Fruit fly (Drosophila melanogaster): ENCODE measurements around the gene CG14610.
A peak's percentile ranks its signal among the peaks of the same experiment; 100 is the strongest.

CG14610 gene

dm6 chr3R:7150544-7151406, 6.7 kb upstream of the CG14610 start, which contains the start of the genes gfzf and Sas-4 (continued):
- TF ChIP-seq pzg (GFP tag; optimal IDR thresholded peaks at IDR 0.05), result peak; percentile 33

- 0 out of 2 replicates have a peak, but pooled peaks have one; percentile 6 for TF ChIP-seq Rx (GFP tag; IDR thresholded peaks at IDR 0.05)
- TF ChIP-seq CG7745 (tag; optimal IDR thresholded peaks at IDR 0.05), result no peak
- peak; percentile 70 for TF ChIP-seq grn (GFP tag; optimal IDR thresholded peaks at IDR 0.05)
Measured at dm6 chr3R:7142580-7142979, 1.5 kb downstream of the CG14610 start.

- no peak for TF ChIP-seq Hand (GFP tag; optimal IDR thresholded peaks at IDR 0.05)
- no peak for TF ChIP-seq br (optimal IDR thresholded peaks at IDR 0.05)
- TF ChIP-seq CG10543 (GFP tag; optimal IDR thresholded peaks at IDR 0.05), result no peak
- TF ChIP-seq CG12155 (GFP tag; optimal IDR thresholded peaks at IDR 0.05), result no peak
- TF ChIP-seq klu (GFP tag; IDR thresholded peaks at IDR 0.05), result no peak
- TF ChIP-seq stwl (tag; optimal IDR thresholded peaks at IDR 0.05), result no peak
- no peak for TF ChIP-seq CG8290 (GFP tag; optimal IDR thresholded peaks at IDR 0.05)
- TF ChIP-seq CG8290 (tag; optimal IDR thresholded peaks at IDR 0.05), result no peak
- no peak for TF ChIP-seq Hsf (GFP tag; optimal IDR thresholded peaks at IDR 0.05)
- no peak for TF ChIP-seq HmgD (GFP tag; optimal IDR thresholded peaks at IDR 0.05)
- no peak for TF ChIP-seq CG34224 (GFP tag; IDR thresholded peaks at IDR 0.05; ENCODE audit: partially characterized antibody)
- TF ChIP-seq CG4360 (GFP tag; IDR thresholded peaks at IDR 0.05), result peak; percentile 58
- TF ChIP-seq CG7745 (tag; optimal IDR thresholded peaks at IDR 0.05), result no peak
- 0 out of 3 replicates have a peak, but pooled peaks have one; percentile 22 for TF ChIP-seq Opbp (GFP tag; IDR thresholded peaks at IDR 0.05; ENCODE audit: partially characterized antibody)
- TF ChIP-seq ATbp (GFP tag; optimal IDR thresholded peaks at IDR 0.05), result no peak
- TF ChIP-seq Dip3 (GFP tag; optimal IDR thresholded peaks at IDR 0.05), result no peak
- TF ChIP-seq CG2129 (GFP tag; IDR thresholded peaks at IDR 0.05; ENCODE audit: partially characterized antibody), result no peak
- no peak for TF ChIP-seq tll (GFP tag; optimal IDR thresholded peaks at IDR 0.05)
- no peak for TF ChIP-seq CG6689 (GFP tag; IDR thresholded peaks at IDR 0.05)
- no peak for TF ChIP-seq HLH3B (GFP tag; IDR thresholded peaks at IDR 0.05)
- TF ChIP-seq HmgZ (tag; optimal IDR thresholded peaks at IDR 0.05), result no peak
- no peak for TF ChIP-seq lmd (GFP tag; IDR thresholded peaks at IDR 0.05)
- TF ChIP-seq crol (GFP tag; IDR thresholded peaks at IDR 0.05), result peak; percentile 86
- TF ChIP-seq Antp (GFP tag; optimal IDR thresholded peaks at IDR 0.05), result no peak
- TF ChIP-seq Drgx (GFP tag; IDR thresholded peaks at IDR 0.05), result no peak
- no peak for TF ChIP-seq mirr (GFP tag; optimal IDR thresholded peaks at IDR 0.05)
- no peak for TF ChIP-seq ash1 (GFP tag; optimal IDR thresholded peaks at IDR 0.05)
- no peak for TF ChIP-seq CG7357 (GFP tag; IDR thresholded peaks at IDR 0.05)
- no peak for TF ChIP-seq CG32772 (GFP tag; IDR thresholded peaks at IDR 0.05)
- TF ChIP-seq CG4404 (GFP tag; IDR thresholded peaks at IDR 0.05), result no peak
- TF ChIP-seq HHEX (GFP tag; optimal IDR thresholded peaks at IDR 0.05), result no peak
- TF ChIP-seq CG6791 (GFP tag; IDR thresholded peaks at IDR 0.05; ENCODE audit: partially characterized antibody), result no peak
- no peak for TF ChIP-seq jumu (GFP tag; optimal IDR thresholded peaks at IDR 0.05)
- TF ChIP-seq CG5953 (GFP tag; IDR thresholded peaks at IDR 0.05), result no peak
- TF ChIP-seq CG12236 (GFP tag; optimal IDR thresholded peaks at IDR 0.05), result no peak
- TF ChIP-seq CG1603 (tag; optimal IDR thresholded peaks at IDR 0.05), result no peak
- TF ChIP-seq Ets65A (GFP tag), result peak; percentile 65
- TF ChIP-seq CG7928 (GFP tag; optimal IDR thresholded peaks at IDR 0.05), result no peak
- TF ChIP-seq CG1647 (GFP tag; optimal IDR thresholded peaks at IDR 0.05), result no peak
- TF ChIP-seq Nf-YC (tag; optimal IDR thresholded peaks at IDR 0.05), result peak; percentile 89
- TF ChIP-seq abd-A (tag; optimal IDR thresholded peaks at IDR 0.05), result no peak
Measured at dm6 chr3R:7139188-7140038, 4.7 kb downstream of the CG14610 start.
